Fruit fly (Drosophila melanogaster) Kc167 (cell line): ENCODE results near the gene GABA-B-R3.

Source experiments
- Myc ChIP-seq: fragments of >200 bp; optimal IDR thresholded peaks from 2 replicates; lab custom pipeline; 2017; ENCODE audit warnings: missing external identifiers
- Sin3A ChIP-seq: fragments of >200 bp; optimal IDR thresholded peaks from 2 replicates; lab custom pipeline; 2018; ENCODE audit warnings: missing external identifiers
- h ChIP-seq: fragments of >200 bp; optimal IDR thresholded peaks from 3 replicates; lab custom pipeline; 2018; ENCODE audit warnings: missing external identifiers
- insv ChIP-seq: fragments of >200 bp; optimal IDR thresholded peaks from 3 replicates; lab custom pipeline; 2018; ENCODE audit warnings: missing external identifiers
- psq ChIP-seq: fragments of >200 bp; optimal IDR thresholded peaks from 2 replicates; lab custom pipeline; 2017; ENCODE audit warnings: missing external identifiers

- TF ChIP-seq Sin3A (no peak), h (lab: Kevin White, UChicago) (no peak), psq (no peak), Myc (lab: Kevin White, UChicago) (no peak), insv (no peak)
These were observed 554 bp downstream of the GABA-B-R3 start for dm6 chr2L:750299-750698.
